Fruit fly (Drosophila melanogaster): Measurements from ENCODE around the gene Vha100-5.

Vha100-5 gene

DNA sequence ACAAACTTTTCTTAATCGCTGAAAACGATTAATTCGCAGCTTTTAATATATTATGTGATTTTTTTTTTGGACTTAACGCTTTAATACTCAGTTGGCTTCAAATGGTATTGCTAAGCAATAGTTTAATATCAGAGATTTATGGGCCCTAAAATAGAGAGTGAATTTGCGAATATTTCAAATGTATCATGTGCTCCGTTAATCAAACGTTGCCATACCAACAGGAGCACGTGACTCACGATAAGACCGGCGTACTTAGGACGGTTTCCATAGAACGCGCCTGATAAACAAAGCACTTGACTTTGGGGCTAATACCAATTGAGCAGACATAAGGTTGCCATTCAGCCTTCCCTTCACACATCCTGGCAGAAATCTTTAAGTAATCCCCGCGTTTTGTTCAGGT is 1.1 kb upstream of the Vha100-5 start:
- TF ChIP-seq h (GFP tag; optimal IDR thresholded peaks at IDR 0.05) (peak; percentile 12), sage (GFP tag; optimal IDR thresholded peaks at IDR 0.05) (no peak)

DNA sequence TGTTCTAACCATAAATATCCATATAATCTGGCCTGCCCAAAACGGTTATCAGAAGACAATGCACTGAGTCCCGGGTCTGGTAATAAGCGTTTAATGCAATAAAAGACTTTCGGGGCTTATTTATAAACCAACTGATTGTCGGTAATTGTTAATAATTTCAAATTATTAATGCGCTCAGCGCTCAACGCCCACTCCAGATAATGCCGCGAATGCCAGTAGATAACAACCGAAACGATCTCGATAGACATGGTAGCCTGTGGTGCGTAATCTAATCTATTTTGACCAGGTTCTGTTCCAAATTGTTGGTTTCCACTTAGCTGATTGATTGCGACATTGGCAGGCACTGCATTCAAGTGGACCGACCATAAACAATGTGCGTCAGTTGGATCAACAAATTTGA is 1.8 kb downstream of the Vha100-5 start:
- TF ChIP-seq CrebA (GFP tag; optimal IDR thresholded peaks at IDR 0.05; ENCODE audit: borderline replicate concordance) (peak; percentile 42), Rel (GFP tag; optimal IDR thresholded peaks at IDR 0.05) (no peak), Rel (tag; optimal IDR thresholded peaks at IDR 0.05) (peak; percentile 2), fru (GFP tag; optimal IDR thresholded peaks at IDR 0.05) (no peak), dsf (GFP tag; optimal IDR thresholded peaks at IDR 0.05; ENCODE audit: borderline replicate concordance) (no peak), h (GFP tag; optimal IDR thresholded peaks at IDR 0.05) (peak; percentile 68)

DNA sequence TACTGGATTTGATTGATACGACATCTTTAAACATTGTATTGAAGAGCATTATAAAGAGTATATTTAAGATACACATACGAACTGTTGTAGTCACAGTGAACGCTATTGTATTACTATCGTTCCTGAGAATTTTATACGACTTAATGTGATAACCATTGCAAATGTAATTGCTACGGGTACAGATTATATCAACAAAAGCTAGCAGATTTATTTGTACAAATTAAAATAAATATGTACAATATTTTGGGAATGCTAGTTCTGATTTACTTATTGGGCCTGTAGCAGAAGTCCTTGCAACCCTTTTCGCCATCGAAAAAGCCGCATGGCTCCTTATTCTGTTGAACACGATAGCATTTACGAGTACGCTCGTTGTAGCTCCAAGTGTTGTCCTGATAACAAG is 14.7 kb downstream of the Vha100-5 start, which contains the start of gene CG42470:
CG42470 (minus strand) TSS at position 101 of the 400 bp plus-strand sequence.
- no peak for TF ChIP-seq lola (GFP tag; optimal IDR thresholded peaks at IDR 0.05)
- TF ChIP-seq CG9705 (GFP tag; optimal IDR thresholded peaks at IDR 0.05): no peak
- TF ChIP-seq woc (GFP tag; optimal IDR thresholded peaks at IDR 0.05): no peak
- TF ChIP-seq jim (GFP tag; optimal IDR thresholded peaks at IDR 0.05): no peak
- TF ChIP-seq Sp1 (GFP tag; optimal IDR thresholded peaks at IDR 0.05): no peak
- no peak for TF ChIP-seq Myc (optimal IDR thresholded peaks at IDR 0.05)
- no peak for TF ChIP-seq GATAd (GFP tag; optimal IDR thresholded peaks at IDR 0.05)
- TF ChIP-seq h (GFP tag; optimal IDR thresholded peaks at IDR 0.05): no peak
- TF ChIP-seq fru (GFP tag; optimal IDR thresholded peaks at IDR 0.05): no peak
- no peak for TF ChIP-seq Rel (GFP tag; optimal IDR thresholded peaks at IDR 0.05)
- TF ChIP-seq Rel (tag; optimal IDR thresholded peaks at IDR 0.05): no peak

DNA sequence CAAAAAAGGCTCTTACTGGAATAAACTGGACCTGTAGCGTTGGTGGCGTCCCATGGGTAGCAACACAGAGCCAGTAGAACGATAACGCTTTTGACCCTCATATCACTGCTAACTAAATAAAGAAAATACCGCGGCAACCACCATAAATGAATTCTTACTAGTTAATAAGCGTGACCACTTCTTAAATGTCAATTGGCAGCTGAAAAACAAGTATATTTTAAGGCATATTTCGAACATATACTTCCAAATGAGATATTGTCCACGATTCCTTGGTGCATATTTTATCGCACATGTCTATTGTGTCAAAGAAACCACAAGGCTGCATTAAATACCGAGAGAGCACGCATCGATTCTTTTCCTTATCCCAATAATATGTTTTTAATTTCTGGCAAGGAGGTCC is 15.2 kb downstream of the Vha100-5 start, which contains the start of gene CG42471:
CG42471 (minus strand) TSS at position 101 of the 400 bp plus-strand sequence.
- TF ChIP-seq Dif (GFP tag; optimal IDR thresholded peaks at IDR 0.05; ENCODE audit: partially characterized antibody) (no peak), ey (GFP tag; optimal IDR thresholded peaks at IDR 0.05) (no peak), Hr83 (GFP tag; optimal IDR thresholded peaks at IDR 0.05; ENCODE audit: poor library complexity, severe bottlenecking) (no peak), woc (GFP tag; optimal IDR thresholded peaks at IDR 0.05) (no peak), usp (GFP tag; optimal IDR thresholded peaks at IDR 0.05) (no peak), N (GFP tag; optimal IDR thresholded peaks at IDR 0.05) (no peak)

DNA sequence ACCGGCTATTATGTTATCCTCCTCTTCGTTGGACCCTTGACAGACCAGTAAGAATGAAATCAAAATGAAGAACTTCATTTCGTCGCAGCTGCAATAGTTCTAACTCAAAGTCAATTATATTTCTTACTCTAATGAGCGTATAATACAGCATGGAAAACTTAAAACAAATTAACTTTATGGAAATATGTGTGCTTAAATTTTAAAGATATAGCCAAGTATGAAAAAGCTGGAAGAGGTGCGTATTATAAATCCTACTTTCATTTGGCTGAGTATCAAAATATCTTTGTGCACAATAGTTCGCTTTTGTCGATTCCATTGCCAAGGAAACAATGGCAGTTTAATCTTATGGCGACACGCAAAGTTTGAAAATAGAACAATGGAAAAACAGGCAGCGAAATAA is 15.7 kb downstream of the Vha100-5 start, which contains the start of gene Sfp33A1:
Sfp33A1 (minus strand) TSS at position 101 of the 400 bp plus-strand sequence.
- no peak for TF ChIP-seq Jra (GFP tag; optimal IDR thresholded peaks at IDR 0.05)
- no peak for TF ChIP-seq jim (GFP tag; optimal IDR thresholded peaks at IDR 0.05)
- TF ChIP-seq Hr83 (GFP tag; optimal IDR thresholded peaks at IDR 0.05; ENCODE audit: poor library complexity, severe bottlenecking): no peak
- TF ChIP-seq rgr (GFP tag; optimal IDR thresholded peaks at IDR 0.05): no peak
- no peak for TF ChIP-seq dmrt93B (GFP tag; optimal IDR thresholded peaks at IDR 0.05)
- no peak for TF ChIP-seq CG32264 (GFP tag; optimal IDR thresholded peaks at IDR 0.05)
- no peak for TF ChIP-seq dl (GFP tag; optimal IDR thresholded peaks at IDR 0.05; ENCODE audit: insufficient read depth in 1 of 2, partially characterized antibody in 2 of 2)
- TF ChIP-seq OdsH (GFP tag; optimal IDR thresholded peaks at IDR 0.05): no peak

DNA sequence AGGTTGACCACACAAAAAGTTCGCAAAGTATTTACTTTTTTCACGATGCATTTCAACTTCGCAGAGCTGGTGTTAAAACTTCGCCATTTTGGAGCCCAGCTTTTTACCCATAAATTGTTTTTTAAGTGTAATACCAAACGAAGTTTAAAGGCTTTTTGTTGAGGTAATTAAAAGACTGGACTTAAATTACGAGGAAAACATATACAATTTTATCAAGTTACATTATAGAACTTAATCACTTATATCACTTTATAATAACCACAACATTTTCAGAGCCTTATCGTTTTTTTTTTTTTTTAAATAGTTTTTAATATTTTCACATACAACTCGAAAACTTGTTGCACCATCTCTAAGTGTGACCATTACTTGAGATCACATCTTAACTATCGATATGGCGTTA is 49.3 kb downstream of the Vha100-5 start, which contains the start of gene CG14931:
CG14931 (plus strand) TSS at position 301 of the 400 bp plus-strand sequence.
- TF ChIP-seq sage (GFP tag; optimal IDR thresholded peaks at IDR 0.05): no peak
- no peak for TF ChIP-seq HLH106 (tag; optimal IDR thresholded peaks at IDR 0.05)
- TF ChIP-seq br (GFP tag; optimal IDR thresholded peaks at IDR 0.05): no peak
- no peak for TF ChIP-seq lola (GFP tag; optimal IDR thresholded peaks at IDR 0.05)
- no peak for TF ChIP-seq foxo (GFP tag; optimal IDR thresholded peaks at IDR 0.05)
- TF ChIP-seq psq (GFP tag; optimal IDR thresholded peaks at IDR 0.05): no peak
- TF ChIP-seq Dfd (GFP tag; optimal IDR thresholded peaks at IDR 0.05): no peak
- no peak for TF ChIP-seq Mio (GFP tag; optimal IDR thresholded peaks at IDR 0.05)
- TF ChIP-seq dl (GFP tag; optimal IDR thresholded peaks at IDR 0.05; ENCODE audit: insufficient read depth in 1 of 2, partially characterized antibody in 2 of 2): no peak
- TF ChIP-seq N (GFP tag; optimal IDR thresholded peaks at IDR 0.05): no peak
- no peak for TF ChIP-seq Dif (GFP tag; optimal IDR thresholded peaks at IDR 0.05; ENCODE audit: partially characterized antibody)
- TF ChIP-seq GATAd (GFP tag; optimal IDR thresholded peaks at IDR 0.05): no peak
- TF ChIP-seq h (GFP tag; optimal IDR thresholded peaks at IDR 0.05): no peak
- TF ChIP-seq CrebA (GFP tag; optimal IDR thresholded peaks at IDR 0.05; ENCODE audit: borderline replicate concordance): no peak
- TF ChIP-seq Hr83 (GFP tag; optimal IDR thresholded peaks at IDR 0.05; ENCODE audit: poor library complexity, severe bottlenecking): no peak
- TF ChIP-seq Vsx2 (GFP tag; optimal IDR thresholded peaks at IDR 0.05; ENCODE audit: partially characterized antibody): no peak
- TF ChIP-seq OdsH (GFP tag; optimal IDR thresholded peaks at IDR 0.05): no peak
- no peak for TF ChIP-seq pan (optimal IDR thresholded peaks at IDR 0.05)
- no peak for TF ChIP-seq woc (GFP tag; optimal IDR thresholded peaks at IDR 0.05)

Data from whole organism, wandering third instar larva.